Fruit fly (Drosophila melanogaster): Measurements from ENCODE around the gene ND-13B.

The ND-13B gene

DNA sequence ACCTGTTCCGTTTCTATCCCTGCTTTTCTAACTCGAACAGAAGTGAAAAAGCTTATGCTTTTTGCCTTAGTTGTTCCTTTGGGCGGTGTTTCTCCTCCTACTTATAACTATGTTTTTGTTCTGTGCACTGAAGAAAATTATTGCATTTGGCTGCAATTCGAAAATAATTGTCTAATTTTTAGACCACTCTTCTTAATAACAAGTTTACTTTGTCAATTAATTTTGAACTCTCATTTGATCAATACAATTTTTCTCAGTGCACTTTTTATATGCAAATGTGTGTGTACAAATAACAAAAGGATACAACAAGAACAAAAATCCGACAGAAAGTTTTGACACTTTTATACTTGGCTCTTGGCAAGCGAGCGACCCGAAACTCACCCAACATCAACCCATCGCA, 41.2 kb upstream of the ND-13B start (continued):
- TF ChIP-seq cas (GFP tag; IDR thresholded peaks at IDR 0.05) (peak; percentile 65; the same call in 1 of the 2 replicates), schlank (tag; optimal IDR thresholded peaks at IDR 0.05) (no peak), ham (GFP tag; IDR thresholded peaks at IDR 0.05) (no peak), nerfin-2 (GFP tag; IDR thresholded peaks at IDR 0.05; ENCODE audit: partially characterized antibody) (no peak), CG7271 (tag; optimal IDR thresholded peaks at IDR 0.05) (no peak), Hr3 (GFP tag; optimal IDR thresholded peaks at IDR 0.05) (peak; percentile 58), CrebB (tag; optimal IDR thresholded peaks at IDR 0.05) (peak; percentile 41), CG9932 (GFP tag; IDR thresholded peaks at IDR 0.05) (peak; percentile 64), CG4730 (GFP tag; IDR thresholded peaks at IDR 0.05) (no peak), CG1233 (GFP tag; optimal IDR thresholded peaks at IDR 0.05) (peak; percentile 52), CG7928 (GFP tag; optimal IDR thresholded peaks at IDR 0.05) (no peak), her (GFP tag; optimal IDR thresholded peaks at IDR 0.05) (peak; percentile 28), CG3995 (GFP tag; optimal IDR thresholded peaks at IDR 0.05) (no peak), CG1603 (tag; optimal IDR thresholded peaks at IDR 0.05) (peak; percentile 56), CG7372 (GFP tag; IDR thresholded peaks at IDR 0.05) (peak; percentile 42; the same call in 1 of the 2 replicates), CG34376 (GFP tag; optimal IDR thresholded peaks at IDR 0.05) (no peak), CG3065 (GFP tag; optimal IDR thresholded peaks at IDR 0.05) (peak; percentile 11), CG17361 (GFP tag; IDR thresholded peaks at IDR 0.05) (peak; percentile 58; the same call in 2 of the 3 replicates), CG12391 (tag; optimal IDR thresholded peaks at IDR 0.05) (peak; percentile 71), hb (GFP tag; IDR thresholded peaks at IDR 0.05; ENCODE audit: partially characterized antibody) (no peak), MESR4 (GFP tag; optimal IDR thresholded peaks at IDR 0.05) (no peak), Myb (GFP tag; optimal IDR thresholded peaks at IDR 0.05) (peak; percentile 29), gro (GFP tag; optimal IDR thresholded peaks at IDR 0.05) (peak; percentile 4), CG18011 (GFP tag; optimal IDR thresholded peaks at IDR 0.05) (no peak), pros (GFP tag; optimal IDR thresholded peaks at IDR 0.05) (no peak), Mad (GFP tag; optimal IDR thresholded peaks at IDR 0.05) (no peak), ash1 (GFP tag; optimal IDR thresholded peaks at IDR 0.05) (no peak), CG1792 (GFP tag; optimal IDR thresholded peaks at IDR 0.05) (peak; percentile 46), Atf6 (GFP tag; IDR thresholded peaks at IDR 0.05) (peak; percentile 67), pan (optimal IDR thresholded peaks at IDR 0.05) (no peak), pan (GFP tag; optimal IDR thresholded peaks at IDR 0.05 in 1 of 2, IDR thresholded peaks at IDR 0.05 in 1 of 2) (peak in 1 of 2 experiments; percentile 50), toy (GFP tag; IDR thresholded peaks at IDR 0.05) (no peak), tgo (GFP tag; IDR thresholded peaks at IDR 0.05) (peak; percentile 63; the same call in 2 of the 3 replicates), CG31388 (GFP tag; optimal IDR thresholded peaks at IDR 0.05) (no peak), repo (GFP tag; optimal IDR thresholded peaks at IDR 0.05) (no peak), Max (GFP tag; optimal IDR thresholded peaks at IDR 0.05) (no peak), CG7987 (GFP tag; optimal IDR thresholded peaks at IDR 0.05) (no peak), pita (GFP tag; optimal IDR thresholded peaks at IDR 0.05) (no peak), wdn (GFP tag; IDR thresholded peaks at IDR 0.05) (no peak), Chrac-16 (GFP tag; optimal IDR thresholded peaks at IDR 0.05) (peak; percentile 54), Deaf1 (tag; optimal IDR thresholded peaks at IDR 0.05) (peak; percentile 18), Fer2 (tag; optimal IDR thresholded peaks at IDR 0.05) (peak; percentile 47), CG14710 (tag; optimal IDR thresholded peaks at IDR 0.05) (no peak), Hmx (GFP tag; optimal IDR thresholded peaks at IDR 0.05) (no peak), Neu2 (GFP tag; optimal IDR thresholded peaks at IDR 0.05; ENCODE audit: borderline replicate concordance) (no peak), NFAT (GFP tag; IDR thresholded peaks at IDR 0.05) (peak; percentile 55), Optix (GFP tag; IDR thresholded peaks at IDR 0.05) (no peak), CG8388 (GFP tag; optimal IDR thresholded peaks at IDR 0.05) (peak; percentile 38), CG8765 (GFP tag; IDR thresholded peaks at IDR 0.05) (no peak), CG3726 (GFP tag; IDR thresholded peaks at IDR 0.05) (no peak), CG13123 (GFP tag; optimal IDR thresholded peaks at IDR 0.05) (peak; percentile 20), CG34224 (GFP tag; IDR thresholded peaks at IDR 0.05; ENCODE audit: partially characterized antibody) (no peak)
